Fruit fly (Drosophila melanogaster): ENCODE data around the gene amd.
A peak's percentile ranks its signal among the peaks of the same experiment; 100 is the strongest.

amd gene

dm6 chr2L:19133465-19134365 is 23.8 kb downstream of the amd start, which contains the start of gene brat (continued):
- TF ChIP-seq Gug (GFP tag; IDR thresholded peaks at IDR 0.05) (peak; percentile 21; the same call in 1 of the 4 replicates), en (GFP tag; optimal IDR thresholded peaks at IDR 0.05) (peak; percentile 14), CG16813 (GFP tag; IDR thresholded peaks at IDR 0.05; ENCODE audit: partially characterized antibody) (peak; percentile 95), CTCF (GFP tag; optimal IDR thresholded peaks at IDR 0.05) (no peak), CG1792 (GFP tag; optimal IDR thresholded peaks at IDR 0.05) (peak; percentile 35), bowl (GFP tag; IDR thresholded peaks at IDR 0.05) (no peak), CG8924 (tag; optimal IDR thresholded peaks at IDR 0.05) (peak; percentile 47), CG12071 (GFP tag; optimal IDR thresholded peaks at IDR 0.05) (no peak), Kr (GFP tag; optimal IDR thresholded peaks at IDR 0.05) (no peak), CG4424 (GFP tag; optimal IDR thresholded peaks at IDR 0.05) (peak; percentile 54), CrebB (tag; optimal IDR thresholded peaks at IDR 0.05) (no peak), CG1024 (GFP tag; IDR thresholded peaks at IDR 0.05) (no peak), PHDP (tag; optimal IDR thresholded peaks at IDR 0.05) (peak; percentile 40), Hey (tag; optimal IDR thresholded peaks at IDR 0.05) (no peak), HLHmδ (GFP tag; optimal IDR thresholded peaks at IDR 0.05) (no peak), CG8359 (GFP tag; optimal IDR thresholded peaks at IDR 0.05; ENCODE audit: borderline replicate concordance) (peak; percentile 68), vfl (GFP tag; optimal IDR thresholded peaks at IDR 0.05) (peak; percentile 35), CG17612 (GFP tag; IDR thresholded peaks at IDR 0.05) (no peak), CG9215 (GFP tag; IDR thresholded peaks at IDR 0.05) (peak; percentile 60), Dad (GFP tag; optimal IDR thresholded peaks at IDR 0.05) (peak; percentile 37), Ravus (GFP tag; IDR thresholded peaks at IDR 0.05) (no peak), D (optimal IDR thresholded peaks at IDR 0.05) (no peak), D (GFP tag; optimal IDR thresholded peaks at IDR 0.05) (no peak), CG8089 (GFP tag; optimal IDR thresholded peaks at IDR 0.05) (peak; percentile 21), CG7839 (tag; optimal IDR thresholded peaks at IDR 0.05) (peak; percentile 38), cg (GFP tag; optimal IDR thresholded peaks at IDR 0.05) (peak; percentile 67), CG1832 (GFP tag; optimal IDR thresholded peaks at IDR 0.05) (no peak), Chrac-16 (GFP tag; optimal IDR thresholded peaks at IDR 0.05) (peak; percentile 56), gro (GFP tag; optimal IDR thresholded peaks at IDR 0.05) (no peak), crp (GFP tag; optimal IDR thresholded peaks at IDR 0.05) (peak in 1 of 2 experiments; percentile 5), p53 (GFP tag; optimal IDR thresholded peaks at IDR 0.05) (peak; percentile 59), CG11456 (GFP tag; IDR thresholded peaks at IDR 0.05) (no peak), dimm (GFP tag; IDR thresholded peaks at IDR 0.05) (no peak), CG31365 (tag; optimal IDR thresholded peaks at IDR 0.05) (no peak), CG3847 (GFP tag; IDR thresholded peaks at IDR 0.05) (peak; percentile 56), aop (GFP tag; IDR thresholded peaks at IDR 0.05) (no peak), Hr51 (GFP tag; optimal IDR thresholded peaks at IDR 0.05) (peak; percentile 29 to 42), Bdp1 (GFP tag; optimal IDR thresholded peaks at IDR 0.05) (no peak), B-H1 (GFP tag; IDR thresholded peaks at IDR 0.05) (no peak), Antp (GFP tag; optimal IDR thresholded peaks at IDR 0.05) (peak; percentile 66), Dip3 (GFP tag; optimal IDR thresholded peaks at IDR 0.05) (peak; percentile 64), slbo (GFP tag; IDR thresholded peaks at IDR 0.05) (peak; percentile 61; the same call in 1 of the 2 replicates), CG1603 (tag; optimal IDR thresholded peaks at IDR 0.05) (peak; percentile 57), chn (GFP tag; optimal IDR thresholded peaks at IDR 0.05) (peak; percentile 5), CG11093 (GFP tag; IDR thresholded peaks at IDR 0.05) (no peak), ase (GFP tag; IDR thresholded peaks at IDR 0.05) (no peak), CG17829 (tag; optimal IDR thresholded peaks at IDR 0.05) (peak; percentile 75), pum (GFP tag; optimal IDR thresholded peaks at IDR 0.05) (peak; percentile 40), NC2β (GFP tag; optimal IDR thresholded peaks at IDR 0.05) (peak; percentile 10), CG1647 (GFP tag; optimal IDR thresholded peaks at IDR 0.05) (peak; percentile 8), org-1 (GFP tag; optimal IDR thresholded peaks at IDR 0.05) (no peak)
